Fruit fly (Drosophila melanogaster) whole organism, embryonic: ENCODE results near the gene Pdzd8.

Experiments
- Atf6 ChIP-seq: fragments of 200-800 bp; sonication (Bioruptor generic); IDR thresholded peaks from 2 replicates; pipeline ENCODE4 v1.3.6; 2022; ENCODE audit warnings: missing biosample characterization, missing genetic modification characterization
- B-H2 ChIP-seq: fragments of 200-800 bp; sonication (Bioruptor generic); optimal IDR thresholded peaks from 2 replicates; lab custom pipeline; 2018; ENCODE audit warnings: missing biosample characterization, mild to moderate bottlenecking, missing genetic modification characterization
- BtbVII ChIP-seq: fragments of 200-800 bp; sonication (Bioruptor generic); optimal IDR thresholded peaks from 3 replicates; lab custom pipeline; 2017; ENCODE audit warnings: missing biosample characterization, mild to moderate bottlenecking, missing genetic modification characterization
- C15 ChIP-seq: fragments of 200-800 bp; sonication (Bioruptor generic); IDR thresholded peaks from 3 replicates; pipeline ENCODE4 v1.3.6; 2022; ENCODE audit warnings: missing biosample characterization, missing genetic modification characterization
- CG10267 ChIP-seq: fragments of 200-800 bp; sonication (Bioruptor generic); optimal IDR thresholded peaks from 2 replicates; lab custom pipeline; 2018; ENCODE audit warnings: missing biosample characterization, mild to moderate bottlenecking, missing genetic modification characterization, moderate library complexity
- CG11695 ChIP-seq: fragments of 200-800 bp; sonication (Bioruptor generic); IDR thresholded peaks from 3 replicates; pipeline ENCODE4 v1.3.6; 2022; ENCODE audit warnings: missing biosample characterization, missing genetic modification characterization
- CG12299 ChIP-seq: fragments of 200-800 bp; sonication (Bioruptor generic); optimal IDR thresholded peaks from 2 replicates; lab custom pipeline; 2018; ENCODE audit warnings: missing biosample characterization, mild to moderate bottlenecking, missing genetic modification characterization
- CG13424 ChIP-seq: fragments of 200-800 bp; sonication (Bioruptor generic); optimal IDR thresholded peaks from 2 replicates; lab custom pipeline; 2019; ENCODE audit warnings: missing biosample characterization, mild to moderate bottlenecking, missing genetic modification characterization, moderate library complexity
- CG14441 ChIP-seq: fragments of 200-800 bp; sonication (Bioruptor generic); IDR thresholded peaks from 2 replicates; pipeline ENCODE4 v1.3.6; 2022; ENCODE audit warnings: missing biosample characterization, missing genetic modification characterization
- CG16779 ChIP-seq: fragments of 200-800 bp; sonication (Bioruptor generic); IDR thresholded peaks from 2 replicates; pipeline ENCODE4 v1.3.6; 2022; ENCODE audit warnings: missing biosample characterization, missing genetic modification characterization
- CG18476 ChIP-seq: fragments of 200-800 bp; sonication (Bioruptor generic); optimal IDR thresholded peaks from 2 replicates; lab custom pipeline; 2016; ENCODE audit warnings: missing biosample characterization, mild to moderate bottlenecking, missing genetic modification characterization
- CG2712 ChIP-seq: fragments of 200-800 bp; optimal IDR thresholded peaks from 3 replicates; lab custom pipeline; 2019; ENCODE audit warnings: missing biosample characterization, mild to moderate bottlenecking, missing genetic modification characterization, moderate library complexity
- CG31365 ChIP-seq: fragments of 200-800 bp; sonication (Bioruptor generic); optimal IDR thresholded peaks from 2 replicates; lab custom pipeline; 2018; ENCODE audit warnings: missing biosample characterization, mild to moderate bottlenecking, missing genetic modification characterization
- CG33557 ChIP-seq: fragments of 200-800 bp; sonication (Bioruptor generic); optimal IDR thresholded peaks from 2 replicates; lab custom pipeline; 2019; ENCODE audit warnings: missing biosample characterization, mild to moderate bottlenecking, missing genetic modification characterization, moderate library complexity
- CG34224 ChIP-seq: fragments of 200-800 bp; sonication (Bioruptor generic); IDR thresholded peaks from 3 replicates; pipeline ENCODE4 v1.3.6; 2022; ENCODE audit warnings: missing biosample characterization, missing genetic modification characterization; ENCODE audit not compliant: partially characterized antibody
- CG3995 ChIP-seq: fragments of 200-800 bp; sonication (Bioruptor generic); optimal IDR thresholded peaks from 3 replicates; lab custom pipeline; 2016; ENCODE audit warnings: missing biosample characterization, missing genetic modification characterization
- CG4854 ChIP-seq: fragments of 200-800 bp; sonication (Bioruptor generic); optimal IDR thresholded peaks from 2 replicates; lab custom pipeline; 2016; ENCODE audit warnings: missing biosample characterization, missing genetic modification characterization, inconsistent platforms
- CG5953 ChIP-seq: fragments of 200-800 bp; sonication (Bioruptor generic); IDR thresholded peaks from 2 replicates; pipeline ENCODE4 v1.3.6; 2022; ENCODE audit warnings: missing biosample characterization, missing genetic modification characterization
- CG7357 ChIP-seq: fragments of 200-800 bp; sonication (Bioruptor generic); IDR thresholded peaks from 3 replicates; pipeline ENCODE4 v1.3.6; 2022; ENCODE audit warnings: missing biosample characterization, missing genetic modification characterization
- CG7928 ChIP-seq: fragments of 200-800 bp; sonication (Bioruptor generic); optimal IDR thresholded peaks from 2 replicates; lab custom pipeline; 2017; ENCODE audit warnings: missing biosample characterization, mild to moderate bottlenecking, missing genetic modification characterization
- CG8089 ChIP-seq: fragments of 200-800 bp; sonication (Bioruptor generic); optimal IDR thresholded peaks from 3 replicates; lab custom pipeline; 2016; ENCODE audit warnings: missing biosample characterization, missing genetic modification characterization
- CTCF ChIP-seq: fragments of 200-800 bp; sonication (Bioruptor generic); optimal IDR thresholded peaks from 2 replicates; lab custom pipeline; 2017; ENCODE audit warnings: missing biosample characterization, mild to moderate bottlenecking, missing genetic modification characterization, moderate library complexity
- CkIIα-i1 ChIP-seq: fragments of 200-800 bp; sonication (Bioruptor generic); IDR thresholded peaks from 2 replicates; pipeline ENCODE4 v1.3.6; 2022; ENCODE audit warnings: missing biosample characterization, missing genetic modification characterization
- Drgx ChIP-seq: fragments of 200-800 bp; sonication (Bioruptor generic); IDR thresholded peaks from 2 replicates; pipeline ENCODE4 v1.3.6; 2022; ENCODE audit warnings: missing biosample characterization, missing genetic modification characterization
- Ets97D ChIP-seq: fragments of 200-800 bp; sonication (Bioruptor generic); optimal IDR thresholded peaks from 3 replicates; lab custom pipeline; 2016; ENCODE audit warnings: missing biosample characterization, missing genetic modification characterization
- HLHmδ ChIP-seq: fragments of 200-800 bp; sonication (Bioruptor generic); optimal IDR thresholded peaks from 2 replicates; lab custom pipeline; 2018; ENCODE audit warnings: missing biosample characterization, mild to moderate bottlenecking, missing genetic modification characterization, moderate library complexity
- Med ChIP-seq: fragments of 200-800 bp; sonication (Bioruptor generic); peaks from one replicate; lab custom pipeline; 2016; ENCODE audit warnings: missing biosample characterization, missing genetic modification characterization, mild to moderate bottlenecking, inconsistent platforms, moderate library complexity
- Mrtf ChIP-seq: fragments of 200-800 bp; sonication (Bioruptor generic); IDR thresholded peaks from 3 replicates; pipeline ENCODE4 v1.3.6; 2022; ENCODE audit warnings: missing biosample characterization, missing genetic modification characterization
- Opbp ChIP-seq: fragments of 200-800 bp; sonication (Bioruptor generic); IDR thresholded peaks from 3 replicates; pipeline ENCODE4 v1.3.6; 2022; ENCODE audit warnings: missing biosample characterization, missing genetic modification characterization; ENCODE audit not compliant: partially characterized antibody
- Stat92E ChIP-seq, 3 experiments: fragments of >200 bp in 2 of 3; fragments of 200-800 bp in 1 of 3; sonication (Bioruptor generic) in 1 of 3; optimal IDR thresholded peaks; 2 replicates each; lab custom pipeline; 2017 to 2019; ENCODE audit warnings: missing biosample characterization in 3 of 3, missing genetic modification characterization in 3 of 3, mild to moderate bottlenecking in 1 of 3, moderate library complexity in 1 of 3
- amos ChIP-seq: fragments of 200-800 bp; sonication (Bioruptor generic); IDR thresholded peaks from 2 replicates; pipeline ENCODE4 v1.3.6; 2022; ENCODE audit warnings: missing biosample characterization, missing genetic modification characterization; ENCODE audit not compliant: partially characterized antibody
- ara ChIP-seq: fragments of 200-800 bp; sonication (Bioruptor generic); IDR thresholded peaks from 2 replicates; pipeline ENCODE4 v1.3.6; 2022; ENCODE audit warnings: missing biosample characterization, missing genetic modification characterization
- bowl ChIP-seq: fragments of 200-800 bp; sonication (Bioruptor generic); IDR thresholded peaks from 2 replicates; pipeline ENCODE4 v1.3.6; 2022; ENCODE audit warnings: missing biosample characterization, missing genetic modification characterization
- chinmo ChIP-seq: fragments of 200-800 bp; sonication (Bioruptor generic); IDR thresholded peaks from 4 replicates; pipeline ENCODE4 v1.3.6; 2022; ENCODE audit warnings: missing biosample characterization, missing genetic modification characterization; ENCODE audit not compliant: partially characterized antibody
- da ChIP-seq: fragments of 200-800 bp; sonication (Bioruptor generic); optimal IDR thresholded peaks from 2 replicates; lab custom pipeline; 2016; ENCODE audit warnings: missing biosample characterization, missing genetic modification characterization
- dpn ChIP-seq, 2 experiments: fragments of 200-800 bp; sonication (Bioruptor generic); optimal IDR thresholded peaks; 3 replicates each; lab custom pipeline; 2016; ENCODE audit warnings: missing biosample characterization in 2 of 2, missing genetic modification characterization in 2 of 2
- ewg ChIP-seq: fragments of 200-800 bp; sonication (Bioruptor generic); optimal IDR thresholded peaks from 3 replicates; lab custom pipeline; 2017; ENCODE audit warnings: mild to moderate bottlenecking, missing biosample characterization, missing genetic modification reagents, missing genetic modification characterization
- gcm ChIP-seq: fragments of 200-800 bp; sonication (Bioruptor generic); optimal IDR thresholded peaks from 2 replicates; lab custom pipeline; 2019; ENCODE audit warnings: missing biosample characterization, mild to moderate bottlenecking, missing genetic modification characterization, moderate library complexity
- jumu ChIP-seq: fragments of 200-800 bp; sonication (Bioruptor generic); optimal IDR thresholded peaks from 3 replicates; lab custom pipeline; 2016; ENCODE audit warnings: missing biosample characterization, missing genetic modification characterization
- kah ChIP-seq: fragments of 200-800 bp; sonication (Bioruptor generic); optimal IDR thresholded peaks from 2 replicates; lab custom pipeline; 2018; ENCODE audit warnings: missing biosample characterization, mild to moderate bottlenecking, missing genetic modification characterization
- sens ChIP-seq: fragments of 200-800 bp; sonication (Bioruptor generic); peaks from one replicate; lab custom pipeline; 2016; ENCODE audit warnings: missing biosample characterization, missing genetic modification characterization
- sens-2 ChIP-seq: fragments of 200-800 bp; sonication (Bioruptor generic); IDR thresholded peaks from 2 replicates; pipeline ENCODE4 v1.3.6; 2022; ENCODE audit warnings: missing biosample characterization, missing genetic modification characterization
- shn ChIP-seq: fragments of 200-800 bp; sonication (Bioruptor generic); optimal IDR thresholded peaks from 3 replicates; lab custom pipeline; 2016; ENCODE audit warnings: missing biosample characterization, missing genetic modification characterization
- sima ChIP-seq: fragments of 200-800 bp; sonication (Bioruptor generic); optimal IDR thresholded peaks from 2 replicates; lab custom pipeline; 2016; ENCODE audit warnings: missing biosample characterization, missing genetic modification characterization
- slp2 ChIP-seq: fragments of 200-800 bp; sonication (Bioruptor generic); optimal IDR thresholded peaks from 2 replicates; lab custom pipeline; 2016; ENCODE audit warnings: missing biosample characterization, missing genetic modification characterization
- tna ChIP-seq: fragments of 200-800 bp; sonication (Bioruptor generic); IDR thresholded peaks from 2 replicates; pipeline ENCODE4 v1.3.6; 2022; ENCODE audit warnings: missing biosample characterization, missing genetic modification characterization; ENCODE audit not compliant: partially characterized antibody
- ttk ChIP-seq: fragments of 200-800 bp; sonication (Bioruptor generic); IDR thresholded peaks from 2 replicates; pipeline ENCODE4 v2.1.2; 2022; ENCODE audit warnings: missing biosample characterization, missing genetic modification characterization
- twi ChIP-seq: fragments of 200-800 bp; optimal IDR thresholded peaks from 2 replicates; lab custom pipeline; 2019; ENCODE audit warnings: missing biosample characterization, mild to moderate bottlenecking, missing genetic modification characterization, moderate library complexity
- unc-4 ChIP-seq: fragments of 200-800 bp; sonication (Bioruptor generic); IDR thresholded peaks from 2 replicates; pipeline ENCODE4 v1.3.6; 2022; ENCODE audit warnings: missing biosample characterization, missing genetic modification characterization; ENCODE audit not compliant: partially characterized antibody
- unpg ChIP-seq: fragments of 200-800 bp; sonication (Bioruptor generic); optimal IDR thresholded peaks from 3 replicates; lab custom pipeline; 2018; ENCODE audit warnings: missing biosample characterization, mild to moderate bottlenecking, missing genetic modification characterization, moderate library complexity
- vvl ChIP-seq: fragments of 200-800 bp; sonication (Bioruptor generic); IDR thresholded peaks from 2 replicates; pipeline ENCODE4 v1.3.6; 2022; ENCODE audit warnings: missing biosample characterization, missing genetic modification characterization
- zen ChIP-seq: fragments of 200-800 bp; sonication (Bioruptor generic); optimal IDR thresholded peaks from 3 replicates; lab custom pipeline; 2018; ENCODE audit warnings: missing biosample characterization, mild to moderate bottlenecking, missing genetic modification characterization, moderate library complexity

Pdzd8 gene

DNA sequence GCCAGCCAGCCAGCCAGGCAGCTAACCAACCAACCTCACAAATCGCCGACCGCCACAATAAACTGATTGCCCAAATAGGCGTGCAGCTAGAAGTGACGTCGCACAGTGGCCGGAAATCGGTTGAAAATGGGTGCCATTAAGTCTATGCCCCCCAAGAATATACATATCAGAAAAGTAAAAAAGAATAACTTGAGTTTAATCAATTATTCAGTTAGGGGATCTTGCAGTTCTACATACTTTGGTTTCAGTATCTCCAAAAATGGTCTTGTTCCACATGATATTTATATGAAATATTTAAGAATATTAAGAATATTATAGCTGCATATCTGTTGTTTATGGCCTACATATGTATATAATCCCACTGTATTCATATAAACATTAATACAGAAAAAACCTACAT, 45.3 kb downstream of the Pdzd8 start (continued):
- TF ChIP-seq Atf6 (GFP tag; lab: Robert Waterston, UW) (peak; percentile 59; the same call in 1 of the 2 replicates), Stat92E (GFP tag; optimal IDR thresholded peaks at IDR 0.05; lab: Kevin White, UChicago) (no peak), jumu (no peak), twi (tag; lab: Kevin White, UChicago) (no peak), Opbp (GFP tag; lab: Robert Waterston, UW) (no peak), ara (GFP tag; lab: Robert Waterston, UW) (no peak), bowl (GFP tag; lab: Robert Waterston, UW) (no peak), slp2 (GFP tag; lab: Kevin White, UChicago) (no peak), CG34224 (GFP tag; lab: Robert Waterston, UW) (peak; percentile 30; the same call in 1 of the 3 replicates), C15 (GFP tag; lab: Robert Waterston, UW) (no peak), B-H2 (GFP tag; lab: Kevin White, UChicago) (peak; percentile 18), unpg (peak; percentile 49), BtbVII (GFP tag; lab: Kevin White, UChicago) (peak; percentile 62), sens (peak; percentile 66), CG13424 (tag; lab: Kevin White, UChicago) (peak; percentile 61), Ets97D (GFP tag; lab: Kevin White, UChicago) (no peak), sens-2 (GFP tag; lab: Robert Waterston, UW) (no peak), da (GFP tag; lab: Kevin White, UChicago) (no peak), unc-4 (GFP tag; lab: Robert Waterston, UW) (no peak), gcm (GFP tag; lab: Kevin White, UChicago) (no peak), CG31365 (tag; lab: Kevin White, UChicago) (no peak), CG8089 (no peak), ttk (GFP tag; lab: Robert Waterston, UW) (no peak), CG14441 (GFP tag; lab: Robert Waterston, UW) (no peak), Med (GFP tag; lab: Kevin White, UChicago) (peak; percentile 73), dpn (GFP tag; optimal IDR thresholded peaks at IDR 0.05; lab: Kevin White, UChicago) (peak in 1 of 2 experiments; percentile 37), CG4854 (GFP tag; lab: Kevin White, UChicago) (no peak), ewg (peak; percentile 6), CkIIα-i1 (no peak), Drgx (no peak), CG12299 (tag; lab: Kevin White, UChicago) (no peak), sima (no peak), CG11695 (GFP tag; lab: Robert Waterston, UW) (peak; percentile 19; the same call in 1 of the 3 replicates), amos (GFP tag; lab: Robert Waterston, UW) (peak; percentile 26; the same call in 1 of the 2 replicates), vvl (GFP tag; lab: Robert Waterston, UW) (peak; percentile 52; the same call in 1 of the 2 replicates), CG16779 (GFP tag; lab: Robert Waterston, UW) (no peak), shn (GFP tag; lab: Kevin White, UChicago) (no peak), CG5953 (GFP tag; lab: Robert Waterston, UW) (no peak), CTCF (GFP tag; lab: Kevin White, UChicago) (no peak), HLHmδ (GFP tag; lab: Kevin White, UChicago) (no peak), kah (no peak), CG33557 (GFP tag; lab: Kevin White, UChicago) (no peak), CG18476 (GFP tag; lab: Kevin White, UChicago) (no peak), Mrtf (GFP tag; lab: Robert Waterston, UW) (no peak), CG7928 (GFP tag; lab: Kevin White, UChicago) (no peak), chinmo (GFP tag; lab: Robert Waterston, UW) (no peak), tna (GFP tag; lab: Robert Waterston, UW) (0 out of 2 replicates have a peak, but pooled peaks have one; percentile 25), zen (tag; lab: Kevin White, UChicago) (no peak), CG7357 (GFP tag; lab: Robert Waterston, UW) (no peak), CG2712 (tag; lab: Kevin White, UChicago) (peak; percentile 10), CG3995 (GFP tag; lab: Kevin White, UChicago) (no peak), CG10267 (tag; lab: Kevin White, UChicago) (peak; percentile 6)
